Worm (Caenorhabditis elegans) whole organism, L3 larva: ENCODE measurements around the gene sysm-1.

Experiments used
- aly-2 ChIP-seq: fragments of 150-350 bp; optimal IDR thresholded peaks from 2 replicates; lab custom pipeline; 2014; ENCODE audit warnings: missing biosample characterization, missing genetic modification characterization
- elt-3 ChIP-seq, 3 experiments: fragments of 150-350 bp in 1 of 3; sonication (generic microtip) in 2 of 3; optimal IDR thresholded peaks; 2 replicates in 2 of 3; 4 replicates in 1 of 3; lab custom pipeline; 2014 to 2017; ENCODE audit warnings: missing biosample characterization in 3 of 3, missing genetic modification characterization in 3 of 3
- jun-1 ChIP-seq: fragments of 150-350 bp; optimal IDR thresholded peaks from 2 replicates; lab custom pipeline; 2014; ENCODE audit warnings: missing biosample characterization, missing genetic modification reagents, missing genetic modification characterization
- unc-62 ChIP-seq: fragments of 150-350 bp; sonication (generic microtip); optimal IDR thresholded peaks from 4 replicates; lab custom pipeline; 2014; ENCODE audit warnings: missing biosample characterization, missing genetic modification reagents, missing genetic modification characterization

DNA sequence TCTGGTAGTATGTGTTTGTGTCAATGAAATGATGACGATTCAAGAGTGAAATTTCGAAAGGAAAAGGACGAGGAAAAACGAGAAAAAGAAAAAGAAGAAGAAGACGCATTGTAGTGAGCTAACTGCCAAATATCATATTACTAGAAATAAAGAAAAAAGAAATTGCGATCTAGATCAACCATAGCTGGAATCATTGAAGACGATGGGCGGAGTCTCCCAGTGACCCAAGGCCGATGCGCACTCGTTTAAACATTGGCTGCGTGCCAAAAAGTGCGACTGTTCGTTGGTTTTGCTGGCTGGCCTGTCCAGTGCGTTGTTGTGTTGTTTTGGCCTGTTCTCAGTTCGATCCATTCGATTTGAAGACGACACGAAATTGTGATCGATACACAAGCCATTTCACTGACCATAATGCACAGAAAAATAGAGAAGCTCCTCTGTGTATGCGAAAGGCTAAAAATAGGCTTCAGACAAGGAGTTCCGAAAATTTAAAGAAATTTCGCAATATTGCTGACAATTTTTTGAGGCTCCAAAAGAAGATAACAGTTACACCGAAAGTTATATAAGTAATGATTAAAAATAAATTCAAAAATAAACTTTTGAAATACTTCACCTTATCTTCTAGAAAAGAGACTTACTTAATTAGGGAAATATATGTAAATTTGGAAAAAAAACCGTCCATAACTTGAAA, 20.6 kb downstream of the sysm-1 start:
- no peak for TF ChIP-seq jun-1 (tag; lab: Kevin White, UChicago)
- TF ChIP-seq unc-62 (GFP tag; lab: Kevin White, UChicago), result no peak
- no peak for TF ChIP-seq elt-3 (tag; optimal IDR thresholded peaks at IDR 0.05; lab: Kevin White, UChicago)
- no peak for TF ChIP-seq aly-2 (tag; lab: Kevin White, UChicago)
